Fruit fly (Drosophila melanogaster) whole organism, adult: ENCODE data around the gene RhoGAP68F.

ENCODE experiments used
- CG11617 ChIP-seq: fragments of 200-800 bp; sonication (Bioruptor generic); optimal IDR thresholded peaks from 2 replicates; lab custom pipeline; 2017; ENCODE audit warnings: mild to moderate bottlenecking, missing biosample characterization, missing genetic modification reagents, missing genetic modification characterization
- CG14711 ChIP-seq: fragments of 200-800 bp; sonication (Bioruptor generic); optimal IDR thresholded peaks from 2 replicates; lab custom pipeline; 2018; ENCODE audit warnings: missing biosample characterization, mild to moderate bottlenecking, missing genetic modification characterization, moderate library complexity
- CG33017 ChIP-seq: fragments of 200-800 bp; sonication (Bioruptor generic); optimal IDR thresholded peaks from 2 replicates; lab custom pipeline; 2018; ENCODE audit warnings: missing biosample characterization, mild to moderate bottlenecking, missing genetic modification characterization, moderate library complexity
- CG7045 ChIP-seq: fragments of 200-800 bp; sonication (Bioruptor generic); optimal IDR thresholded peaks from 2 replicates; lab custom pipeline; 2017; ENCODE audit warnings: missing biosample characterization, mild to moderate bottlenecking, missing genetic modification characterization
- CG7101 ChIP-seq: fragments of 200-800 bp; sonication (Bioruptor generic); optimal IDR thresholded peaks from 2 replicates; lab custom pipeline; 2018; ENCODE audit warnings: missing biosample characterization, mild to moderate bottlenecking, missing genetic modification characterization, moderate library complexity
- Clk ChIP-seq: fragments of 200-800 bp; sonication (Bioruptor generic); optimal IDR thresholded peaks from 2 replicates; lab custom pipeline; 2017; ENCODE audit warnings: missing biosample characterization, missing genetic modification characterization
- Hr96 ChIP-seq: fragments of 200-800 bp; sonication (Bioruptor generic); optimal IDR thresholded peaks from 2 replicates; lab custom pipeline; 2016; ENCODE audit warnings: missing biosample characterization, missing genetic modification characterization
- Mnt ChIP-seq: fragments of 200-800 bp; sonication (Bioruptor generic); optimal IDR thresholded peaks from 2 replicates; lab custom pipeline; 2016; ENCODE audit warnings: missing biosample characterization, mild to moderate bottlenecking, missing genetic modification characterization
- bab1 ChIP-seq: fragments of 200-800 bp; sonication (Bioruptor generic); optimal IDR thresholded peaks from 3 replicates; lab custom pipeline; 2019; ENCODE audit warnings: missing biosample characterization, mild to moderate bottlenecking, missing genetic modification characterization, moderate library complexity
- cnc ChIP-seq, 2 experiments: fragments of >200 bp; optimal IDR thresholded peaks; 2 replicates each; lab custom pipeline; 2017
- kay ChIP-seq: fragments of 200-800 bp; sonication (Bioruptor generic); peaks from one replicate; lab custom pipeline; 2016; ENCODE audit warnings: missing biosample characterization, missing genetic modification characterization, borderline replicate concordance
- pad ChIP-seq: fragments of 200-800 bp; sonication (Bioruptor generic); optimal IDR thresholded peaks from 3 replicates; lab custom pipeline; 2017; ENCODE audit warnings: missing biosample characterization, missing genetic modification characterization, mild to moderate bottlenecking, moderate library complexity, missing genetic modification reagents
- tj ChIP-seq: fragments of 200-800 bp; sonication (Bioruptor generic); optimal IDR thresholded peaks from 3 replicates; lab custom pipeline; 2017; ENCODE audit warnings: missing biosample characterization, mild to moderate bottlenecking, missing genetic modification characterization, moderate library complexity
- toe ChIP-seq: fragments of 200-800 bp; sonication (Bioruptor generic); optimal IDR thresholded peaks from 2 replicates; lab custom pipeline; 2016; ENCODE audit warnings: missing biosample characterization, missing genetic modification characterization

DNA sequence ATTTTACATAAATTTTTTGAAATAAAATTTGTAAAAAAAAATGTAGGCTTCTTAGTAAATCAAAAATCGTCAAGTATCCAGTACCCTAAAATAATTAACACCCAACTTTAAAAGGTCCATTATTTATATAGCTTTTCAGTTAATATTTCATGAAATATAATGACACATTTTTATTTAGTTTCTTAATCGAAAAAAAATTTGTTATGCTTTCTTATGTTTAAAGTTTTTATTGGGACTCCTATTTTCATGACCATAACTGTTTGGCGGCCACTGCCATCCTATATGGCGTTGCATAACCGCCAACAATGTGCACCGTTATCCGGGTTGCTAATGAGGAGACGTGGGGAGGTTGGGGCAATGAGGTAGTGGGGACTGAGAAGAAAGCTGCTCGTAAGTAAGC is 30.2 kb upstream of the RhoGAP68F start:
- TF ChIP-seq tj (GFP tag; lab: Kevin White, UChicago), result no peak
- TF ChIP-seq CG11617 (GFP tag; lab: Kevin White, UChicago), result no peak
- no peak for TF ChIP-seq Mnt (GFP tag; lab: Kevin White, UChicago)
- no peak for TF ChIP-seq cnc (optimal IDR thresholded peaks at IDR 0.05; lab: Kevin White, UChicago)
- no peak for TF ChIP-seq CG7101 (tag; lab: Kevin White, UChicago)
- no peak for TF ChIP-seq Clk (GFP tag; lab: Kevin White, UChicago)
- TF ChIP-seq Hr96 (GFP tag; lab: Kevin White, UChicago), result no peak
- no peak for TF ChIP-seq CG7045 (GFP tag; lab: Kevin White, UChicago)
- no peak for TF ChIP-seq pad (GFP tag; lab: Kevin White, UChicago)
- no peak for TF ChIP-seq CG33017 (tag; lab: Kevin White, UChicago)
- TF ChIP-seq toe (GFP tag; lab: Kevin White, UChicago), result no peak
- TF ChIP-seq CG14711 (tag; lab: Kevin White, UChicago), result no peak
- no peak for TF ChIP-seq kay
- no peak for TF ChIP-seq bab1 (GFP tag; lab: Kevin White, UChicago)
